Worm (Caenorhabditis elegans) whole organism, L1 larva: ENCODE data around the gene Y73C8B.9.
A peak's percentile ranks its signal among the peaks of the same experiment; 100 is the strongest.

Experiments
- C16A3.4 ChIP-seq: fragments of 150-350 bp; optimal IDR thresholded peaks from 2 replicates; lab custom pipeline; 2014; ENCODE audit warnings: missing biosample characterization, missing genetic modification characterization
- Y116A8C.19 ChIP-seq: sonication (generic microtip); optimal IDR thresholded peaks from 2 replicates; lab custom pipeline; 2016; ENCODE audit warnings: missing compliant biosample characterization, missing genetic modification characterization, borderline replicate concordance
- aha-1 ChIP-seq: fragments of 150-350 bp; optimal IDR thresholded peaks from 2 replicates; lab custom pipeline; 2014; ENCODE audit warnings: missing biosample characterization, missing genetic modification characterization
- aly-2 ChIP-seq: fragments of 150-350 bp; optimal IDR thresholded peaks from 2 replicates; lab custom pipeline; 2014; ENCODE audit warnings: missing biosample characterization, missing genetic modification characterization
- ama-1 ChIP-seq: fragments of 150-350 bp; optimal IDR thresholded peaks from 2 replicates; lab custom pipeline; 2014
- blmp-1 ChIP-seq: fragments of 150-350 bp; optimal IDR thresholded peaks from 2 replicates; lab custom pipeline; 2014; ENCODE audit warnings: missing biosample characterization, missing genetic modification characterization
- ceh-8 ChIP-seq: fragments of 200-800 bp; sonication (Bioruptor generic); optimal IDR thresholded peaks from 2 replicates; lab custom pipeline; 2018; ENCODE audit warnings: mild to moderate bottlenecking, missing genetic modification characterization, moderate library complexity, missing compliant biosample characterization
- ceh-88 ChIP-seq: fragments of 200-800 bp; sonication (Bioruptor generic); IDR thresholded peaks from 2 replicates; pipeline ENCODE4 v1.3.6; 2022; ENCODE audit warnings: missing genetic modification characterization, missing compliant biosample characterization
- ceh-90 ChIP-seq: sonication (generic microtip); optimal IDR thresholded peaks from 2 replicates; lab custom pipeline; 2016; ENCODE audit warnings: missing genetic modification characterization, missing compliant biosample characterization
- dpl-1 ChIP-seq, 3 experiments: fragments of 150-350 bp in 2 of 3; sonication (generic microtip) in 1 of 3; optimal IDR thresholded peaks; 2 replicates each; lab custom pipeline; 2014 to 2017; ENCODE audit warnings: missing biosample characterization in 3 of 3, missing genetic modification characterization in 3 of 3, missing genetic modification reagents in 3 of 3
- efl-1 ChIP-seq, 4 experiments: fragments of 150-350 bp; optimal IDR thresholded peaks in 3 of 4; peaks in 1 of 4; 1 replicate in 1 of 4; 2 replicates in 3 of 4; lab custom pipeline; 2014; ENCODE audit warnings: missing biosample characterization in 2 of 4, missing genetic modification characterization in 2 of 4, missing genetic modification reagents in 2 of 4
- efl-3 ChIP-seq: fragments of 200-800 bp; sonication (Bioruptor generic); optimal IDR thresholded peaks from 2 replicates; lab custom pipeline; 2018; ENCODE audit warnings: mild to moderate bottlenecking, missing genetic modification characterization, missing compliant biosample characterization
- egl-27 ChIP-seq, 2 experiments: fragments of 150-350 bp in 1 of 2; sonication (generic microtip); optimal IDR thresholded peaks; 3 replicates each; lab custom pipeline; 2017 to 2018; ENCODE audit warnings: missing biosample characterization in 2 of 2, missing genetic modification characterization in 2 of 2, missing genetic modification reagents in 2 of 2
- hlh-17 ChIP-seq: fragments of 200-800 bp; sonication (Bioruptor generic); optimal IDR thresholded peaks from 2 replicates; lab custom pipeline; 2018; ENCODE audit warnings: missing genetic modification characterization, mild to moderate bottlenecking, missing compliant biosample characterization, moderate library complexity, borderline replicate concordance
- hlh-4 ChIP-seq: sonication (generic microtip); optimal IDR thresholded peaks from 2 replicates; lab custom pipeline; 2016; ENCODE audit warnings: mild to moderate bottlenecking, missing genetic modification characterization, missing compliant biosample characterization
- hpl-2 ChIP-seq: fragments of 150-350 bp; optimal IDR thresholded peaks from 2 replicates; lab custom pipeline; 2014; ENCODE audit warnings: missing biosample characterization, missing genetic modification reagents, missing genetic modification characterization
- irx-1 ChIP-seq: sonication (generic microtip); optimal IDR thresholded peaks from 2 replicates; lab custom pipeline; 2016; ENCODE audit warnings: missing genetic modification characterization, missing compliant biosample characterization
- lin-14 ChIP-seq: fragments of 200-800 bp; sonication (Bioruptor generic); optimal IDR thresholded peaks from 2 replicates; lab custom pipeline; 2018; ENCODE audit warnings: mild to moderate bottlenecking, missing genetic modification characterization, moderate library complexity, missing compliant biosample characterization
- lin-35 ChIP-seq, 2 experiments: fragments of 150-350 bp; optimal IDR thresholded peaks; 2 replicates each; lab custom pipeline; 2014; ENCODE audit warnings: missing biosample characterization in 2 of 2, missing genetic modification characterization in 2 of 2, missing genetic modification reagents in 2 of 2
- lin-39 ChIP-seq: fragments of 150-350 bp; optimal IDR thresholded peaks from 2 replicates; lab custom pipeline; 2014; ENCODE audit warnings: missing biosample characterization, missing genetic modification reagents, missing genetic modification characterization
- lir-3 ChIP-seq: sonication (generic microtip); optimal IDR thresholded peaks from 2 replicates; lab custom pipeline; 2016; ENCODE audit warnings: mild to moderate bottlenecking, missing genetic modification characterization, moderate library complexity, missing compliant biosample characterization; ENCODE audit not compliant: poor library complexity
- lsy-2 ChIP-seq, 2 experiments: fragments of 150-350 bp; optimal IDR thresholded peaks; 2 replicates each; lab custom pipeline; 2014; ENCODE audit warnings: missing biosample characterization in 2 of 2, missing genetic modification characterization in 2 of 2
- mdl-1 ChIP-seq, 2 experiments: fragments of 150-350 bp; optimal IDR thresholded peaks; 2 replicates each; lab custom pipeline; 2014 to 2017; ENCODE audit warnings: missing biosample characterization in 2 of 2, missing genetic modification characterization in 2 of 2, inconsistent platforms in 1 of 2
- mep-1 ChIP-seq: fragments of 150-350 bp; optimal IDR thresholded peaks from 2 replicates; lab custom pipeline; 2014; ENCODE audit warnings: missing biosample characterization, missing genetic modification characterization
- nhr-237 ChIP-seq: fragments of 150-350 bp; optimal IDR thresholded peaks from 2 replicates; lab custom pipeline; 2014; ENCODE audit warnings: missing biosample characterization, missing genetic modification characterization
- nhr-47 ChIP-seq: sonication (generic microtip); optimal IDR thresholded peaks from 2 replicates; lab custom pipeline; 2016; ENCODE audit warnings: mild to moderate bottlenecking, missing genetic modification characterization, moderate library complexity, missing compliant biosample characterization
- nhr-71 ChIP-seq: sonication (generic microtip); optimal IDR thresholded peaks from 2 replicates; lab custom pipeline; 2016; ENCODE audit warnings: mild to moderate bottlenecking, missing genetic modification characterization, moderate library complexity, missing compliant biosample characterization
- nhr-84 ChIP-seq: sonication (generic microtip); optimal IDR thresholded peaks from 2 replicates; lab custom pipeline; 2017; ENCODE audit warnings: missing biosample characterization, missing genetic modification characterization
- nhr-85 ChIP-seq: sonication (generic microtip); peaks from one replicate; lab custom pipeline; 2016; ENCODE audit warnings: missing genetic modification characterization, inconsistent platforms, missing compliant biosample characterization
- nhr-90 ChIP-seq: sonication (generic microtip); optimal IDR thresholded peaks from 2 replicates; lab custom pipeline; 2016; ENCODE audit warnings: mild to moderate bottlenecking, missing genetic modification characterization, missing compliant biosample characterization; ENCODE audit not compliant: poor library complexity
- pax-3 ChIP-seq: fragments of 200-800 bp; sonication (Bioruptor generic); optimal IDR thresholded peaks from 2 replicates; lab custom pipeline; 2018; ENCODE audit warnings: mild to moderate bottlenecking, missing genetic modification characterization, moderate library complexity, missing compliant biosample characterization
- rnt-1 ChIP-seq: sonication (generic microtip); optimal IDR thresholded peaks from 2 replicates; lab custom pipeline; 2016; ENCODE audit warnings: mild to moderate bottlenecking, missing genetic modification characterization, moderate library complexity, missing compliant biosample characterization
- snpc-4 ChIP-seq: fragments of 150-350 bp; optimal IDR thresholded peaks from 2 replicates; lab custom pipeline; 2014; ENCODE audit warnings: missing biosample characterization, missing genetic modification characterization
- swsn-7 ChIP-seq: sonication (generic microtip); optimal IDR thresholded peaks from 2 replicates; lab custom pipeline; 2016; ENCODE audit warnings: missing genetic modification characterization, missing compliant biosample characterization
- tbx-2 ChIP-seq: sonication (generic microtip); optimal IDR thresholded peaks from 2 replicates; lab custom pipeline; 2016; ENCODE audit warnings: missing genetic modification characterization, missing compliant biosample characterization
- unc-62 ChIP-seq: fragments of 150-350 bp; optimal IDR thresholded peaks from 2 replicates; lab custom pipeline; 2014; ENCODE audit warnings: missing biosample characterization, missing genetic modification reagents, missing genetic modification characterization
- zip-4 ChIP-seq: fragments of 200-800 bp; sonication (Bioruptor generic); optimal IDR thresholded peaks from 2 replicates; lab custom pipeline; 2018; ENCODE audit warnings: mild to moderate bottlenecking, missing genetic modification characterization, moderate library complexity, missing compliant biosample characterization

Y73C8B.9 gene

ce11 chrV:3166260-3166659 is 27.1 kb upstream of the Y73C8B.9 start, which contains the start of gene C36C5.4:
Gene C36C5.4 (plus strand): TSS chrV:3166560.
- TF ChIP-seq hlh-4 (tag; lab: Kevin White, UChicago) (no peak), lir-3 (tag; lab: Kevin White, UChicago) (no peak), hlh-17 (no peak), aly-2 (tag; lab: Kevin White, UChicago) (no peak)

- TF ChIP-seq nhr-47 (no peak), efl-3 (GFP tag; lab: Kevin White, UChicago) (no peak), snpc-4 (no peak), hlh-4 (tag; lab: Kevin White, UChicago) (no peak), lin-39 (no peak), lin-14 (GFP tag; lab: Kevin White, UChicago) (no peak), dpl-1 (GFP tag; optimal IDR thresholded peaks at IDR 0.05; lab: Kevin White, UChicago) (no peak), mdl-1 (tag; optimal IDR thresholded peaks at IDR 0.05; lab: Kevin White, UChicago) (no peak), aha-1 (tag; lab: Kevin White, UChicago) (no peak), nhr-84 (no peak)
These were observed 24.7 kb upstream of the Y73C8B.9 start, which contains the start of gene C36C5.15 for ce11 chrV:3168650-3169049. Gene C36C5.15 (minus strand): TSS chrV:3168750.

ce11 chrV:3169838-3170237 is 23.5 kb upstream of the Y73C8B.9 start, which contains the start of gene srbc-6:
Gene srbc-6 (plus strand): TSS chrV:3170138.
- TF ChIP-seq nhr-71 (tag; lab: Kevin White, UChicago): no peak
- TF ChIP-seq tbx-2 (tag; lab: Kevin White, UChicago): no peak
- no peak for TF ChIP-seq aha-1 (tag; lab: Kevin White, UChicago)
- no peak for TF ChIP-seq zip-4 (GFP tag; lab: Kevin White, UChicago)
- TF ChIP-seq rnt-1: no peak
- TF ChIP-seq nhr-90: no peak
- TF ChIP-seq ceh-90 (tag; lab: Kevin White, UChicago): no peak
- no peak for TF ChIP-seq irx-1
- no peak for TF ChIP-seq ceh-88

- TF ChIP-seq efl-1 (optimal IDR thresholded peaks at IDR 0.05; lab: Kevin White, UChicago) (no peak), efl-1 (GFP tag; optimal IDR thresholded peaks at IDR 0.05 in 1 of 2; lab: Kevin White, UChicago) (no peak), ceh-8 (no peak), lin-35 (GFP tag; optimal IDR thresholded peaks at IDR 0.05; lab: Kevin White, UChicago) (no peak)
These were observed 21.7 kb upstream of the Y73C8B.9 start for ce11 chrV:3171625-3172024.

- TF ChIP-seq hlh-4 (tag; lab: Kevin White, UChicago): peak; percentile 90
- no peak for TF ChIP-seq mep-1 (tag; lab: Kevin White, UChicago)
These were observed 17.2 kb upstream of the Y73C8B.9 start, which contains the start of gene srab-8 for ce11 chrV:3176161-3176560. Gene srab-8 (plus strand): TSS chrV:3176461.

- TF ChIP-seq lsy-2 (tag; optimal IDR thresholded peaks at IDR 0.05; lab: Kevin White, UChicago): no peak
These were observed 7.5 kb upstream of the Y73C8B.9 start for ce11 chrV:3185855-3186254.

ce11 chrV:3188043-3188442 is 5.3 kb upstream of the Y73C8B.9 start, which contains the start of gene lag-2:
Gene lag-2 (plus strand): TSS chrV:3188343.
- TF ChIP-seq ama-1: no peak
- no peak for TF ChIP-seq nhr-85 (tag; lab: Kevin White, UChicago)

- no peak for TF ChIP-seq nhr-237
- TF ChIP-seq aly-2 (tag; lab: Kevin White, UChicago): no peak
- peak; percentile 17 to 35 for TF ChIP-seq efl-1 (optimal IDR thresholded peaks at IDR 0.05; lab: Kevin White, UChicago)
- TF ChIP-seq efl-1 (GFP tag; optimal IDR thresholded peaks at IDR 0.05 in 1 of 2; lab: Kevin White, UChicago): peak; percentile 31 to 45
- peak; percentile 45 for TF ChIP-seq nhr-85 (tag; lab: Kevin White, UChicago)
- peak; percentile 22 for TF ChIP-seq C16A3.4 (tag; lab: Kevin White, UChicago)
- no peak for TF ChIP-seq swsn-7
- no peak for TF ChIP-seq lir-3 (tag; lab: Kevin White, UChicago)
- no peak for TF ChIP-seq hpl-2 (GFP tag; lab: Kevin White, UChicago)
- peak; percentile 42 for TF ChIP-seq blmp-1 (tag; lab: Kevin White, UChicago)
- TF ChIP-seq snpc-4: no peak
- TF ChIP-seq pax-3: no peak
- TF ChIP-seq Y116A8C.19 (tag; lab: Kevin White, UChicago): no peak
- no peak for TF ChIP-seq unc-62 (GFP tag; lab: Kevin White, UChicago)
- no peak for TF ChIP-seq mdl-1 (tag; optimal IDR thresholded peaks at IDR 0.05; lab: Kevin White, UChicago)
- no peak for TF ChIP-seq ceh-88
- no peak for TF ChIP-seq hlh-17
- TF ChIP-seq egl-27 (tag; optimal IDR thresholded peaks at IDR 0.05; lab: Kevin White, UChicago): no peak
These were observed 1.6 kb downstream of the Y73C8B.9 start, which contains the start of gene Y73C8B.2 for ce11 chrV:3194952-3195450. Gene Y73C8B.2 (minus strand): TSS chrV:3195002.
